Worm (Caenorhabditis elegans) whole organism, midembryonic: Measurements from ENCODE around the gene C16A11.3.

Experiments used
- T22C8.4 ChIP-seq: fragments of 200-800 bp; sonication (Bioruptor generic); IDR thresholded peaks from 2 replicates; pipeline ENCODE4 v1.3.6; 2022; ENCODE audit warnings: missing genetic modification characterization, missing compliant biosample characterization
- cog-1 ChIP-seq: sonication (generic microtip); optimal IDR thresholded peaks from 2 replicates; lab custom pipeline; 2016; ENCODE audit warnings: missing genetic modification characterization, missing compliant biosample characterization
- flt-1 ChIP-seq: fragments of 200-800 bp; sonication (Bioruptor generic); IDR thresholded peaks from 2 replicates; pipeline ENCODE4 v1.3.6; 2022; ENCODE audit warnings: missing genetic modification characterization, missing compliant biosample characterization
- klf-2 ChIP-seq: fragments of 200-800 bp; sonication (Bioruptor generic); conservative IDR thresholded peaks from 2 replicates; pipeline ENCODE4 v1.3.6; 2022; ENCODE audit warnings: missing genetic modification reagents, missing genetic modification characterization, missing compliant biosample characterization
- med-1 ChIP-seq: sonication (generic microtip); optimal IDR thresholded peaks from 2 replicates; lab custom pipeline; 2017; ENCODE audit warnings: missing genetic modification characterization, mild to moderate bottlenecking, missing compliant biosample characterization, antibody characterized with exemption, missing genetic modification reagents; ENCODE audit not compliant: insufficient read depth
- ref-1 ChIP-seq: fragments of 200-800 bp; sonication (Bioruptor generic); conservative IDR thresholded peaks from 2 replicates; pipeline ENCODE4 v1.3.6; 2022; ENCODE audit warnings: missing genetic modification reagents, missing genetic modification characterization, missing compliant biosample characterization
- tab-1 ChIP-seq: fragments of 200-800 bp; sonication (Bioruptor generic); IDR thresholded peaks from 2 replicates; pipeline ENCODE4 v1.3.6; 2022; ENCODE audit warnings: missing genetic modification characterization, missing compliant biosample characterization
- ztf-23 ChIP-seq: fragments of 200-800 bp; sonication (Bioruptor generic); IDR thresholded peaks from 2 replicates; pipeline ENCODE4 v1.3.6; 2022; ENCODE audit warnings: missing genetic modification reagents, missing genetic modification characterization, missing compliant biosample characterization
- ztf-29 ChIP-seq: fragments of 200-800 bp; sonication (Bioruptor generic); IDR thresholded peaks from 2 replicates; pipeline ENCODE4 v1.3.6; 2022; ENCODE audit warnings: missing genetic modification reagents, missing genetic modification characterization, missing compliant biosample characterization

Gene C16A11.3

DNA sequence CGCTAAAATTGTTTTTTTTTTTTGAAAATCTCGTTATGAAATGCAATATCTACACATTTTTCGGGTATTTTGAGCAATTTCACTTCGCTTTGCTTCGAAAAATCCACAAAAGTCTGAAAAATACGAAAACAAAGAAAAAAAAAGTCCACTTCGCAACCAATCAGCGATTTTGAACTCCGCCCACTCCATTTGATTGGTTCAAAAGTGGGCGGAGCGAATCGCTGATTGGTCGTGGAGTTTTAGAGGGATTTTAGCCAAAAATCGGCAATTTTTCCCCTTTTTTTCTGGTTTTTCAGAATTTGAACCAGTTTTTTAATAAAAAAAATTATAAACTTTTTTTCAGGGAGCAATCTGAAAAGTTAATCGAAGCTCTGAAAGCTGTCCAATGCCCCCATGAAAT is 9.6 kb downstream of the C16A11.3 start:
- TF ChIP-seq ztf-23 (GFP tag; lab: Robert Waterston, UW) (no peak), med-1 (no peak), T22C8.4 (no peak), klf-2 (GFP tag; lab: Robert Waterston, UW) (no peak), ref-1 (GFP tag; lab: Robert Waterston, UW) (no peak), ztf-29 (GFP tag; lab: Robert Waterston, UW) (no peak), flt-1 (GFP tag; lab: Robert Waterston, UW) (no peak), tab-1 (GFP tag; lab: Robert Waterston, UW) (no peak), cog-1 (tag; lab: Kevin White, UChicago) (no peak)

DNA sequence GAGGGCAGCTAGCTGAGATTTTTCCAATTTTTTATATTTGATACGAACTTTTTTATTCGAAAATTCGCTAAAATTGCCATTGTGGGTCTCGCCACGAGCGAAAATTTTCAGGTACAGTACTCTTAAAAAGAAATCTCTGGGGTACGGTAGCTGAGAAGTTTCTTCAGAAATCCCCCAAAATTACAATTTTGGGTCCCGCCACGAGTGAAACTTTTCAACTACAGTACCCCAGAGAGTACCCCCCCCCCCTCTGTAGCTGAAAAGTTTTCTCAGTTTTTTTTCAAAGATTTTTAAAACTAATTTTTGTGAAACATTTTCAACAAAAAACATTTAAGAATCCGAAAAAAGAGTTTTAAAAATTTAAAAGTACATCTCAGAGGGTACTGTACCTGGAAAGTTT is 15.6 kb downstream of the C16A11.3 start:
- TF ChIP-seq T22C8.4 (no peak), klf-2 (GFP tag; lab: Robert Waterston, UW) (no peak), flt-1 (GFP tag; lab: Robert Waterston, UW) (no peak), med-1 (no peak), cog-1 (tag; lab: Kevin White, UChicago) (no peak), tab-1 (GFP tag; lab: Robert Waterston, UW) (no peak), ztf-29 (GFP tag; lab: Robert Waterston, UW) (no peak), ref-1 (GFP tag; lab: Robert Waterston, UW) (no peak), ztf-23 (GFP tag; lab: Robert Waterston, UW) (no peak)

DNA sequence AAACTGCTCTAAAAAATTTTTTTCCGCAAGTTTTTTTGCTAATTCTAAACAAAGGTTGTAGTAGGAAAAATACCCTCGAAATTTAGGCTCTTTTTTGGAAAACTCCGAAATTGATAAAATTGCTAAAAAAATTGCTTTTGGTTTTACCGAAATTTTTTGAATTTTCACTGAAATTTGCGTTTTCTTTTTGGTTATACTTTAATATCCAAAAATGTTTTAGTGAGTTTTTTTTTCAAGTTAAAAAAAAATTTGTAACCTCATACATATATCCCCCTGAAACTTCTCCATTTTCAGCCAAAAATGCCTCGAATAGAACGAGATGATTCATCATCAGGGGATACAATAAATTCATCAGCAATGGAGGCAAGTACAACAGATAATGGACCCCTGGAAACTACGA is 17.6 kb downstream of the C16A11.3 start, which contains the start of gene gpa-11:
gpa-11 (plus strand) TSS at position 301 of the 400 bp plus-strand sequence.
- TF ChIP-seq tab-1 (GFP tag; lab: Robert Waterston, UW) (no peak), klf-2 (GFP tag; lab: Robert Waterston, UW) (no peak), flt-1 (GFP tag; lab: Robert Waterston, UW) (no peak), ref-1 (GFP tag; lab: Robert Waterston, UW) (no peak), T22C8.4 (no peak), cog-1 (tag; lab: Kevin White, UChicago) (no peak), med-1 (no peak), ztf-29 (GFP tag; lab: Robert Waterston, UW) (no peak), ztf-23 (GFP tag; lab: Robert Waterston, UW) (no peak)

DNA sequence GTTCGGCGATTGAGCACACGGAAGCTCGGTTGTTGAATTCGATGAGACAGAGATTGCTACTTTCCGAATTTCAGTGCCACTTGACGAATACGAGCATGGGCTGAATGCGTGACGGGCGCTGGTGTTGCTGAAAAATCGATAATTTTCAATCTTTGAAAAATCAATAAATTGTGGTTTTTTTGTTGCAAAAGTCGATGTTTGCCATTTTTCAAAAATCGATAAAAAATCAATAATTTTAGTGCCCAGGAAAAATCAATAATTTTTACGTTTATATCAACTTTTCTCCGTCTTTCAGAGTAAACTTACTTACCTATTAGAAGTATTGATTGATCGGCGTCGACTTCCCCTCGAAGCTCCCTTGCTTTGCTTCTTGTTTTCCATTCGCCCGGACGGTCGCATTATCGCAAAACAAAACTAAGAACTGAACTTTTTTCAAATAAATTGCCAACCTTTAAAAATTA is 27.2 kb downstream of the C16A11.3 start, which contains the start of gene C16A11.7:
C16A11.7 (minus strand) TSS at position 411 of the 461 bp plus-strand sequence.
- TF ChIP-seq flt-1 (GFP tag; lab: Robert Waterston, UW) (no peak), T22C8.4 (peak; percentile 89)

DNA sequence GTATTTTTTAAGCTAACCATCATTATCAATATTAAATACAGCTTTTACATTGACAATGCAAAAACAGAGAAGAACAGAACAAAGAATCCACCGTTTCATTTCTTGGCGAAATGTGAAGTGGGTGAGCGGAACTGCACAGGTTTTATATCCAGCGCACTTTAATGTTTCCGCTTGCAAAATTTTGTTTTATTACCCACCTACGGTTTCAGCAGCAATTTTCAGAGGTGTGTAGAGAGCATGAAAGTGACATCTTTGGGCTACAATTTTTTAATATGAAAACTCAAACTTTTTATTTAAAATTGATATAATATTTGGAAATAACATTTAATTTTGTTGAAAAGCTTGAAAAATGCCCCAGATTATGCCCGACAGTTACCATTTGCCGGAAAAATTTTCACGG is 29.3 kb downstream of the C16A11.3 start, which contains the start of gene clec-135:
clec-135 (minus strand) TSS at position 101 of the 400 bp plus-strand sequence.
- TF ChIP-seq klf-2 (GFP tag; lab: Robert Waterston, UW) (no peak), tab-1 (GFP tag; lab: Robert Waterston, UW) (no peak), T22C8.4 (no peak), ztf-29 (GFP tag; lab: Robert Waterston, UW) (no peak), med-1 (no peak), cog-1 (tag; lab: Kevin White, UChicago) (no peak)

DNA sequence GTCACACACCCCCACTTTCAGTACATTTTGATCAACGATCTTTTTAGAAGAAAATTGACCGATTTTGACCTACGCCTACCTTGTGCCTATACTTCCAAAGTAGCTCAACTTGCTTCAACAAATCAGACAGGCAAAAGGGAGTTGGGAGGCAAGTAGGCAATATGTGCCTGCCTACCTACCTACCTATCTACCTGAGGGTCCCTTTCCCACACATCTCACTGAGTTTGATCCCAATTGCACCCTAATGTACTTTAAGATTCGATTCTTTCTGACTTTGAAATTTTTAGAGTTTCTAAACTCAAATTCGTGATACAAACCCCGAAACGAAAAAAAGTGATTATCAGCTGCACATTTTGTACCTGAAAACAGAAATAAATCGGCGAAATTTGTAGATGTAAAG is 38.4 kb downstream of the C16A11.3 start:
- TF ChIP-seq flt-1 (GFP tag; lab: Robert Waterston, UW) = no peak
- TF ChIP-seq cog-1 (tag; lab: Kevin White, UChicago) = no peak
- no peak for TF ChIP-seq ztf-29 (GFP tag; lab: Robert Waterston, UW)
- no peak for TF ChIP-seq tab-1 (GFP tag; lab: Robert Waterston, UW)
- no peak for TF ChIP-seq klf-2 (GFP tag; lab: Robert Waterston, UW)
- no peak for TF ChIP-seq ztf-23 (GFP tag; lab: Robert Waterston, UW)
- TF ChIP-seq ref-1 (GFP tag; lab: Robert Waterston, UW) = no peak
- TF ChIP-seq T22C8.4 = no peak
- TF ChIP-seq med-1 = no peak

DNA sequence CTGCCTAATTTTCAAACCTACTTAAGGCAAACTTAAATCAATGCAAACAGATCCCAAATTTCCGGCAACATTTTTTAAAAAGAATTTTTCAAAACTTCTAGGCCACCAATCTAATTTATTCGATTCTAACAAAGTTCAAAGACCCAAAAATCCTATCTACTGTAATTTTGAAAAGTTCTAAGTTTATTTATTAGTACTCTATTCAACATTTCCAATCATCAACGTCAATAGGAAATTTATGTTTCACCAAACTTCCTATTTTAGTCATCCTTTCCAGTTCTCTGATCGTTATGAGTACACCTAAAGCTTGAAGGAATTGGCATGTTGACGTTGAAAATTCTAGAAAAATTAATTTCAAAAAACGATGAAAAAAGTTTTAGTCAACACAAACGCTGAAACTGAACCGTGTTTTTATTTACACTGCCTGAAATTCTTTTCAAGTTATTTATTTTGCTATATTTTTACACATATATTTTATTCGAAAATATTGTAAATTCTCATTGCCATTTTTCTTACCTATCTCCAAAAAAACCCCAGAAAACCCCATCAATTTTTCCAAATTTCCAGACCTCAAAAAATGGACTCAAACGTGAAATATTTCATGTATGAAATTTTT is 46.4 kb downstream of the C16A11.3 start, which contains the start of gene npr-42:
npr-42 (plus strand) TSS at position 566 of the 616 bp plus-strand sequence.
- TF ChIP-seq tab-1 (GFP tag; lab: Robert Waterston, UW) (no peak), T22C8.4 (no peak), cog-1 (tag; lab: Kevin White, UChicago) (no peak), ref-1 (GFP tag; lab: Robert Waterston, UW) (no peak), ztf-29 (GFP tag; lab: Robert Waterston, UW) (no peak), ztf-23 (GFP tag; lab: Robert Waterston, UW) (no peak), klf-2 (GFP tag; lab: Robert Waterston, UW) (no peak), med-1 (no peak), flt-1 (GFP tag; lab: Robert Waterston, UW) (no peak)

DNA sequence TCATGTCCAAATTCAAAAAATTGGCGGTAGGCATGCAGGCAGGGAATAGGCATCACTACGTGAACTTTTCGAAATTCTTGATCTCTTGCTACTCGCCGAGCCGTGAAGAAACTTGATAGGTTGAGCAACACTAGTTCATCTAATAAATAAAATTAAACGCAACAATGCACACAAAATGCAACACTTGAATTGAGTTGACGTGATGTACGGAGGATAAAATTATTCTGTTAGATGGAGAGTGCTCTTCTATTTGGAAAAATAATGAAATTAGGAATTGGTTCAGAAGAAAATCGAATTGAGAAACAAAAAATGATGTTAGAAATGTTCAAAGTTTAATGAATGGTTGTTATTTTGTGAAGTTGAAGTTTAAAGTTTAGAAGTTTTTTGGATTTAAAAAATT is 47.6 kb downstream of the C16A11.3 start:
- TF ChIP-seq klf-2 (GFP tag; lab: Robert Waterston, UW) (no peak), flt-1 (GFP tag; lab: Robert Waterston, UW) (no peak)

DNA sequence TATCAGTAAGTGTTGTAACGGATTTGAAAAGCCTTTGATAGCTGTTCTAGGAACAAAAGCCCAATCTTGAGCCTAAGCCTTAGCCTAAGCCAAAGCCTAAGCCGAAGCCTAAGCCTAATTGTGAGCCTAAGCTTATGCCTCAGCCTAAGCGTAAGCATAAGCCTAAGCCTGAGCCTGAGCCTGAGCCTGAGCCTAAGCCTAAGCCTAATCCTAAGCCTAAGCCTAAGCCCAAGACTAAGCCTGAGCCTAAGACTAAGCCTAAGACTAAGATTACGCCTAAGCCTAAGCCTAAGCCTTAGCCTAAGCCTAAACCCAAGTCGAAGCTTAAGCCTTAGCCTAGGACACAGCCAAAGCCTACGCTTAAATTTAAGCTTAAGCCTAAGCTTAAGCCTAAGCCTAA is 48.3 kb downstream of the C16A11.3 start:
- TF ChIP-seq ztf-29 (GFP tag; lab: Robert Waterston, UW) (0 out of 2 replicates have a peak, but pooled peaks have one; percentile 32), ztf-23 (GFP tag; lab: Robert Waterston, UW) (no peak)
